Worm (Caenorhabditis elegans) whole organism, midembryonic: ENCODE measurements around the gene irld-47.

ENCODE experiments used
- flt-1 ChIP-seq: fragments of 200-800 bp; sonication (Bioruptor generic); IDR thresholded peaks from 2 replicates; pipeline ENCODE4 v1.3.6; 2022; ENCODE audit warnings: missing genetic modification characterization, missing compliant biosample characterization
- klf-2 ChIP-seq: fragments of 200-800 bp; sonication (Bioruptor generic); conservative IDR thresholded peaks from 2 replicates; pipeline ENCODE4 v1.3.6; 2022; ENCODE audit warnings: missing genetic modification reagents, missing genetic modification characterization, missing compliant biosample characterization
- ref-1 ChIP-seq: fragments of 200-800 bp; sonication (Bioruptor generic); conservative IDR thresholded peaks from 2 replicates; pipeline ENCODE4 v1.3.6; 2022; ENCODE audit warnings: missing genetic modification reagents, missing genetic modification characterization, missing compliant biosample characterization
- tab-1 ChIP-seq: fragments of 200-800 bp; sonication (Bioruptor generic); IDR thresholded peaks from 2 replicates; pipeline ENCODE4 v1.3.6; 2022; ENCODE audit warnings: missing genetic modification characterization, missing compliant biosample characterization
- ztf-29 ChIP-seq: fragments of 200-800 bp; sonication (Bioruptor generic); IDR thresholded peaks from 2 replicates; pipeline ENCODE4 v1.3.6; 2022; ENCODE audit warnings: missing genetic modification reagents, missing genetic modification characterization, missing compliant biosample characterization

- peak; percentile 48; the same call in 1 of the 2 replicates for TF ChIP-seq flt-1
- no peak; the same call in 1 of the 2 replicates for TF ChIP-seq ztf-29 (GFP tag; lab: Robert Waterston, UW)
- TF ChIP-seq ref-1, result no peak
- TF ChIP-seq klf-2 (GFP tag; lab: Robert Waterston, UW), result no peak
- no peak for TF ChIP-seq tab-1
These were observed 35.2 kb upstream of the irld-47 start, which contains the start of the genes cec-3 and T09A5.15 for ce11 chrII:7857485-7858010.
